Fruit fly (Drosophila melanogaster): Measurements from ENCODE around the gene fzr.

DNA sequence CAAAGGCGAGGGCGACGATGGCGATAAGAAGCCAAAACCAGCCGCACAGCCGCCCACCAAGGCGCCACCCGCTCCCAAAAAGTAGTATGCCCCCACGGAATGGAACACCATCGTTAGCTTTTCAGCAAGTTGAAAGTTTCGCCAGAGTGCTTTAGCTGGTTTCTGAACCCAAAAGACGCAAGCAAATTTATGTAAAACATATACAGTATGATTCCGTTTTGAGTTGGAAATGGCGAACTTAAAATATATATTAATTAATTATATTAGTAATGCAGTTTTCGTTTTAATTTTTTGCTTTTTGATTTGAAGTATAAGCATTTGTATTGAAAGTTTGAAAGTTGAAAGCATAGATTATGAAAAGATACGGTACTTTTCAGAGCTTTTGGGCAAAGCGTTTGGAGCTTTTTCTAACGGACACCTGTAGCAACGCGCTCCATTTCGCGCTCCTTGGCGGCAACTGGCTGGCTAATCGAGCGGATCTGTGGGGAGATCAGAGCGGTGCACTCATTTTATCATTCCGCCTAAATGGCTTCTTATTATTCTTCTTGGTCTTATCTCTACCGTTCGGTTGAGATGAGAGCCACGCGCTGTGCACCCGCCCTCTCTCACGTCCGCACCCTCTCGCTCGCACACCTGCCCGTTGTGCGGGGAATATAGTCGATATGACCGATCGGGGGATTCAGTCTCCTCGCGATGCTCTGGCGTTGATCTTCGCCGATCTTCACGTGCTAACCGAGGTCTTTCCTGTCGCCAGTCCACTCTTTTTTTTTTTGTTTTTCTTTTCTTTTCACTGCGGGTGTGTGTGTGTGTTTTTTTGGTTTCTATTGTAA is 28.1 kb upstream of the fzr start, which contains the start of gene Proc-R:
- no peak for TF ChIP-seq dati (GFP tag; IDR thresholded peaks at IDR 0.05)
- TF ChIP-seq Dip3 (GFP tag; optimal IDR thresholded peaks at IDR 0.05) = no peak
- TF ChIP-seq Sry-β (GFP tag; optimal IDR thresholded peaks at IDR 0.05) = no peak
- no peak for TF ChIP-seq CG16863 (GFP tag; optimal IDR thresholded peaks at IDR 0.05)
- no peak for TF ChIP-seq Dip2 (GFP tag; IDR thresholded peaks at IDR 0.05)
- no peak for TF ChIP-seq pan (optimal IDR thresholded peaks at IDR 0.05)
- no peak for TF ChIP-seq pan (GFP tag; optimal IDR thresholded peaks at IDR 0.05 in 1 of 2, IDR thresholded peaks at IDR 0.05 in 1 of 2)
- no peak for TF ChIP-seq luna (GFP tag; optimal IDR thresholded peaks at IDR 0.05)
- TF ChIP-seq Opbp (GFP tag; IDR thresholded peaks at IDR 0.05; ENCODE audit: partially characterized antibody) = no peak
